Fruit fly (Drosophila melanogaster): Measurements from ENCODE around the gene CG6276.

Gene CG6276

dm6 chr3R:15319912-15320746, at the start of gene CG6276, which contains the start of gene CG44040 (continued):
- TF ChIP-seq CG12219 (GFP tag; optimal IDR thresholded peaks at IDR 0.05) (peak; percentile 22), H15 (GFP tag; IDR thresholded peaks at IDR 0.05) (0 out of 3 replicates have a peak, but pooled peaks have one; percentile 41), bbx (GFP tag; IDR thresholded peaks at IDR 0.05; ENCODE audit: partially characterized antibody) (no peak), BtbVII (GFP tag; optimal IDR thresholded peaks at IDR 0.05) (peak; percentile 65), tll (GFP tag; optimal IDR thresholded peaks at IDR 0.05) (no peak), CG32767 (GFP tag; IDR thresholded peaks at IDR 0.05) (no peak), CG13287 (GFP tag; IDR thresholded peaks at IDR 0.05; ENCODE audit: partially characterized antibody) (no peak; the same call in 1 of the 2 replicates), Spps (tag; optimal IDR thresholded peaks at IDR 0.05) (no peak), amos (GFP tag; IDR thresholded peaks at IDR 0.05; ENCODE audit: partially characterized antibody) (peak; percentile 19; the same call in 1 of the 2 replicates), Xrp1 (GFP tag; IDR thresholded peaks at IDR 0.05) (peak; percentile 52; the same call in 1 of the 2 replicates), CG16815 (GFP tag; optimal IDR thresholded peaks at IDR 0.05) (no peak), nau (GFP tag; optimal IDR thresholded peaks at IDR 0.05) (no peak), D19B (GFP tag; optimal IDR thresholded peaks at IDR 0.05) (peak; percentile 4), CG11695 (GFP tag; IDR thresholded peaks at IDR 0.05) (peak; percentile 6; the same call in 1 of the 3 replicates), CG17385 (GFP tag; optimal IDR thresholded peaks at IDR 0.05) (no peak), schlank (tag; optimal IDR thresholded peaks at IDR 0.05) (peak; percentile 6), CG1602 (GFP tag; optimal IDR thresholded peaks at IDR 0.05) (no peak), Hr78 (GFP tag; optimal IDR thresholded peaks at IDR 0.05) (no peak), CG11398 (GFP tag; optimal IDR thresholded peaks at IDR 0.05) (peak; percentile 31), row (GFP tag; IDR thresholded peaks at IDR 0.05) (peak; percentile 73), jing (GFP tag; optimal IDR thresholded peaks at IDR 0.05) (no peak), sd (tag; optimal IDR thresholded peaks at IDR 0.05) (peak; percentile 14), Lhr (GFP tag; optimal IDR thresholded peaks at IDR 0.05) (no peak), chif (GFP tag; optimal IDR thresholded peaks at IDR 0.05) (peak in 1 of 2 experiments; percentile 25), gsb (GFP tag; IDR thresholded peaks at IDR 0.05) (no peak), Mes4 (GFP tag; optimal IDR thresholded peaks at IDR 0.05) (no peak), Eip74EF (GFP tag; optimal IDR thresholded peaks at IDR 0.05) (no peak), pfk (GFP tag; optimal IDR thresholded peaks at IDR 0.05) (no peak), Kr (GFP tag; optimal IDR thresholded peaks at IDR 0.05) (no peak), MTF-1 (GFP tag; optimal IDR thresholded peaks at IDR 0.05; ENCODE audit: borderline replicate concordance) (no peak), CG15073 (GFP tag; optimal IDR thresholded peaks at IDR 0.05) (no peak), ap (GFP tag; IDR thresholded peaks at IDR 0.05) (no peak), C15 (GFP tag; IDR thresholded peaks at IDR 0.05) (no peak), vnd (GFP tag; IDR thresholded peaks at IDR 0.05; ENCODE audit: partially characterized antibody) (no peak), ranshi (GFP tag; IDR thresholded peaks at IDR 0.05) (peak; percentile 58), rib (GFP tag; IDR thresholded peaks at IDR 0.05) (no peak), CG32532 (GFP tag; IDR thresholded peaks at IDR 0.05) (peak; percentile 68), Fer3 (tag; optimal IDR thresholded peaks at IDR 0.05) (peak; percentile 61), CG13424 (tag; optimal IDR thresholded peaks at IDR 0.05) (peak; percentile 55), CG18476 (GFP tag; optimal IDR thresholded peaks at IDR 0.05) (no peak), zen (tag; optimal IDR thresholded peaks at IDR 0.05) (no peak), CG1792 (GFP tag; optimal IDR thresholded peaks at IDR 0.05) (peak; percentile 63), Usf (GFP tag; optimal IDR thresholded peaks at IDR 0.05) (peak; percentile 11), Ptx1 (GFP tag; IDR thresholded peaks at IDR 0.05) (peak; percentile 40; the same call in 1 of the 2 replicates), cwo (GFP tag; optimal IDR thresholded peaks at IDR 0.05) (peak; percentile 6), Hsf (GFP tag; optimal IDR thresholded peaks at IDR 0.05) (peak; percentile 33), chn (GFP tag; optimal IDR thresholded peaks at IDR 0.05) (peak; percentile 16)

All from whole organism, embryonic.